Fruit fly (Drosophila melanogaster) whole organism, prepupa: ENCODE data around the gene CG8051.

Experiments used
- CG11294 ChIP-seq: fragments of 200-800 bp; sonication (Bioruptor generic); IDR thresholded peaks from 2 replicates; pipeline ENCODE4 v1.3.6; 2022; ENCODE audit warnings: missing biosample characterization, missing genetic modification characterization
- CG4318 ChIP-seq: fragments of 200-800 bp; sonication (Bioruptor generic); optimal IDR thresholded peaks from 3 replicates; lab custom pipeline; 2017; ENCODE audit warnings: missing biosample characterization, mild to moderate bottlenecking, missing genetic modification characterization

DNA sequence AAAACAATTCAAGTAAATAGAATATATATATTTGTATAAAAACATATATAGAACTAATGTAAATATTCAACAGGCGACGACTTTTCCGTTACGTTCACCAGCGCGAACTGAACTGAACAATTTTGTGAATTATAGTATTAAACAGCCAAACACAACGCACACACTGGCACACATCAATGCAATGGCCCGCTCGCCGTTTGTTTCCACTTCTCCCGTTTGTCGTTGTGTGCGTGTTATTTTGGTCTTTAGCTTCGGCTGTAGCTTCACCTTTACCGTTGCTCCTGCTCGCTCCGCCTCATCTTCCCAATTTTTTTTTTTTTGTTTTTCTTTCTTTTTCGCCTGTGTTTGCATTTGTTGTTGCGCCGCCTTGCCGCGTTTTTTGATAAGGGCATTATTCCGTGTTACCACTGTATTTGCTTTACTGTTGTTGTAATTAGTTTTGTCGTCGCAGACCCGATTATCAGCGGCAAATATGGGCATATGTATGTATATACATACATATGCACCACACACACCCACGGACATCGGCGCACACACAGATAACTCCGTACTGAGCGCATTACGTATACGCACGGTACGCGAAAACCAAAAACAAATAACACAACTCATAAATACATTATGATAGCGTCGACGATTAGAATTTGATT, at the start of gene CG8051:
- TF ChIP-seq CG11294 (GFP tag; lab: Robert Waterston, UW) (no peak), CG4318 (no peak)
